Fruit fly (Drosophila melanogaster): ENCODE results near the gene SkpD.

DNA sequence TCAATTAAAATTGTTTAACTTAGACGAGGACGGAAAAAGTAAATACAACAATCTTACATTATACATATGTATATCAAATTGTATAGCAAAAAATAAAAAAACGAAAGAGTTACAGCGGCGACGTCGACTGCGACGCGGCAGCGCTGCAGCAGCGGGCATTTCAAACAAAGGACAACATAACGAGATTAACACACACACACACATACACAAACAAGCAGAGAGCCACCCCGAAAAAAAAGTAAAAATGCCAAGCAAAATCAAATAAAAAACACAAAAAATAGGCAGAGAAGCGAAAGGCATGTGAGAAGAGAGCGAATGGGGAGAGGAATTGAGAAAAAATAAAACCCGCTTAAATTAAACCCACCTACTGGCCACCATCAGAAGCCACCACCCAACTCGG lies 15.2 kb downstream of the SkpD start:
- TF ChIP-seq CG34367 (tag; optimal IDR thresholded peaks at IDR 0.05) = no peak
- TF ChIP-seq CG8159 (tag; optimal IDR thresholded peaks at IDR 0.05) = no peak
- no peak for TF ChIP-seq fd96Ca (GFP tag; IDR thresholded peaks at IDR 0.05)
- TF ChIP-seq gl (tag; optimal IDR thresholded peaks at IDR 0.05) = no peak
- TF ChIP-seq Ets98B (GFP tag; IDR thresholded peaks at IDR 0.05) = no peak
- no peak for TF ChIP-seq CG12605 (GFP tag; IDR thresholded peaks at IDR 0.05)
- TF ChIP-seq Pif1B (GFP tag; optimal IDR thresholded peaks at IDR 0.05) = no peak
- no peak for TF ChIP-seq CG32121 (GFP tag; IDR thresholded peaks at IDR 0.05)
- no peak for TF ChIP-seq CG17806 (tag; optimal IDR thresholded peaks at IDR 0.05)
- no peak for TF ChIP-seq CG4496 (GFP tag; IDR thresholded peaks at IDR 0.05)
- TF ChIP-seq Pif1A (GFP tag; optimal IDR thresholded peaks at IDR 0.05) = no peak
- TF ChIP-seq EcR (GFP tag; optimal IDR thresholded peaks at IDR 0.05) = no peak
